Worm (Caenorhabditis elegans): ENCODE data around the gene cyp-35A5.

DNA sequence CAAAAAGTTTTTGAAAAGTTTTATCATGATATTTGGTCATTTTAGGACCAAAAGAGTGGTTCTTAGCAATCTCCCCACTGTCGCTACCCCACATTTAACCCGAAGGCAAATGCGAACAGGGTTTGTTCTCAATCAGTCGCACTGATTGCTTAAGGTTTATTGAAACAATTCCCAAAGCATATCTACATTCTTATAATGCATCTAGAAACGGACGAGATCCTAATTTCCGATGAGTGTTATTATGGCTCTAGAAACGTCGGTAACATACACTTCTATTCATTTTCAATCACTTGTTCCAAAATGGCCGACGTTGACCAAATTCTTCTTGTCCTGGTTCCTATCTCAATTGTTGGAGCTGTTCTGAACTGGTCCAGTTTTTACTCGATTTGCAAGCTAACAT lies 14.5 kb upstream of the cyp-35A5 start, which contains the start of gene srx-65:
- TF ChIP-seq sox-4 (tag; optimal IDR thresholded peaks at IDR 0.05) (no peak), ama-1 (optimal IDR thresholded peaks at IDR 0.05) (no peak), elt-2 (tag; optimal IDR thresholded peaks at IDR 0.05) (no peak), ets-4 (tag; optimal IDR thresholded peaks at IDR 0.05) (no peak), ztf-16 (tag; optimal IDR thresholded peaks at IDR 0.05) (no peak), unc-42 (tag; optimal IDR thresholded peaks at IDR 0.05) (no peak), madf-2 (tag; optimal IDR thresholded peaks at IDR 0.05) (no peak)

Data from whole organism, late embryonic.